Fruit fly (Drosophila melanogaster): Measurements from ENCODE around the gene Rbcn-3B.

dm6 chrX:1922765-1923501 lies 14.2 kb downstream of the Rbcn-3B start, which contains the start of the genes eIF2Bepsilon and Ocrl:
- no peak for TF ChIP-seq CG3919 (GFP tag; optimal IDR thresholded peaks at IDR 0.05)
- TF ChIP-seq CG11294 (GFP tag; IDR thresholded peaks at IDR 0.05) = no peak
- TF ChIP-seq Smox (GFP tag; optimal IDR thresholded peaks at IDR 0.05) = no peak
- TF ChIP-seq Sox102F (GFP tag; optimal IDR thresholded peaks at IDR 0.05) = no peak
- TF ChIP-seq CG6854 (GFP tag; optimal IDR thresholded peaks at IDR 0.05) = no peak
- no peak for TF ChIP-seq CG6792 (GFP tag; optimal IDR thresholded peaks at IDR 0.05)
- no peak for TF ChIP-seq Gug (GFP tag; IDR thresholded peaks at IDR 0.05)
- TF ChIP-seq CG31627 (GFP tag; optimal IDR thresholded peaks at IDR 0.05) = no peak
- no peak for TF ChIP-seq pdm3 (GFP tag; optimal IDR thresholded peaks at IDR 0.05)
- TF ChIP-seq vri (GFP tag; optimal IDR thresholded peaks at IDR 0.05) = no peak
